Worm (Caenorhabditis elegans): ENCODE results near the gene pxd-1.

Gene pxd-1

ce11 chrIII:3978438-3978837 is 27.5 kb upstream of the pxd-1 start (continued):
- TF ChIP-seq zfp-3 (GFP tag; conservative IDR thresholded peaks at IDR 0.05) (no peak), hlh-30 (tag; optimal IDR thresholded peaks at IDR 0.05; ENCODE audit: insufficient read depth) (peak; percentile 13), zip-2 (tag; optimal IDR thresholded peaks at IDR 0.05) (no peak), zfp-2 (tag; optimal IDR thresholded peaks at IDR 0.05) (no peak), skn-1 (tag; optimal IDR thresholded peaks at IDR 0.05) (no peak), madf-5 (GFP tag; IDR thresholded peaks at IDR 0.05) (no peak), lir-3 (tag; optimal IDR thresholded peaks at IDR 0.05) (no peak), lin-1 (GFP tag; IDR thresholded peaks at IDR 0.05) (no peak), snpc-1.2 (GFP tag; IDR thresholded peaks at IDR 0.05) (no peak), nhr-41 (GFP tag; IDR thresholded peaks at IDR 0.05) (no peak), unc-62 (GFP tag; optimal IDR thresholded peaks at IDR 0.05 in 1 of 2) (peak in 1 of 2 experiments; percentile 80), unc-62 (tag; optimal IDR thresholded peaks at IDR 0.05) (no peak)

DNA sequence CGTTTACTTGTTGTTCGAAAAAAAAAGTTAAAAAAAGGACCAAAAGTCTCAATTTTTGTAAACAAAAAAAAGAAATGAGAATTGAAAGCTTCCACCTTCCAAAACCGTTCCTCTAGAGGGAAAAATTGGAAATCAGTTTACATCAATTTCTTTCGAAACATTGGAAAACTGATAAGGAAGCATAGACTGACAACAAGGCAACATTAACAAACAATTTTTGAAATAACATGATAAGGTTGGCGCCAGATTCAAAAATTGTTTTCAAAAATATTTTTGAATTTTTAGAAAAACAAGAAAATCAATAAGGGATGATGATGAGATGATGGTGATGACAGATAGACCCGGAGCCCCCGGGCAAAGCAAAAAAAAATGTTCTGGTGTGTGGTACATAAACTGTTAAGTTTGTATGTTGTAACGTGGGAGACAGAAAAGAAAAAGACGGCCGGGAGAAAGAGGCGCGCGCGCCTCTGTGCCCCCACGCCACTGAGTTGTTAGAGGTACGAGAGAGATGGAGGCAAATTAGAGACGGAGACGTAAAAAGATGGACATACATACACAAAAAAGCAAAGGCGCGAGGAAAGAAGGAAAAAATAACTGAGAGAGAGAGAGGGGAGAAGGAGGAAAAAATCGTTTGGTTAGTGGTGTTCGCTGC is 25.8 kb upstream of the pxd-1 start:
- TF ChIP-seq ama-1 (optimal IDR thresholded peaks at IDR 0.05) (no peak), ces-1 (GFP tag; optimal IDR thresholded peaks at IDR 0.05) (no peak), fkh-10 (GFP tag; optimal IDR thresholded peaks at IDR 0.05) (peak; percentile 41), nhr-237 (tag; optimal IDR thresholded peaks at IDR 0.05) (no peak), lsy-2 (tag; optimal IDR thresholded peaks at IDR 0.05) (peak in 1 of 2 experiments; percentile 66), zip-11 (GFP tag; IDR thresholded peaks at IDR 0.05) (no peak), nhr-6 (tag; optimal IDR thresholded peaks at IDR 0.05) (no peak), ceh-20 (GFP tag; IDR thresholded peaks at IDR 0.05) (no peak), F26F4.8 (GFP tag; conservative IDR thresholded peaks at IDR 0.05) (no peak), tag-97 (GFP tag; IDR thresholded peaks at IDR 0.05) (no peak), nhr-28 (tag; optimal IDR thresholded peaks at IDR 0.05) (peak; percentile 37), snpc-4 (tag; optimal IDR thresholded peaks at IDR 0.05) (no peak), jun-1 (tag; optimal IDR thresholded peaks at IDR 0.05) (no peak), spr-1 (tag; optimal IDR thresholded peaks at IDR 0.05) (peak; percentile 40), saeg-2 (GFP tag; IDR thresholded peaks at IDR 0.05) (no peak), Y105C5A.15 (GFP tag; IDR thresholded peaks at IDR 0.05) (no peak), tra-1 (GFP tag; IDR thresholded peaks at IDR 0.05) (peak; percentile 64; the same call in 1 of the 2 replicates), sdz-12 (GFP tag; optimal IDR thresholded peaks at IDR 0.05) (no peak), dpl-1 (GFP tag; optimal IDR thresholded peaks at IDR 0.05) (peak; percentile 45), egl-43 (GFP tag; IDR thresholded peaks at IDR 0.05) (no peak; the same call in 1 of the 2 replicates), madf-5 (GFP tag; IDR thresholded peaks at IDR 0.05) (no peak), F37D6.2 (tag; optimal IDR thresholded peaks at IDR 0.05) (peak; percentile 13), nhr-41 (GFP tag; IDR thresholded peaks at IDR 0.05) (0 out of 2 replicates have a peak, but pooled peaks have one; percentile 28), dmd-9 (GFP tag; IDR thresholded peaks at IDR 0.05) (no peak), T20F7.1 (GFP tag; optimal IDR thresholded peaks at IDR 0.05) (peak; percentile 59), nhr-25 (tag; optimal IDR thresholded peaks at IDR 0.05; ENCODE audit: borderline replicate concordance, insufficient read depth) (no peak), duxl-1 (tag; optimal IDR thresholded peaks at IDR 0.05; ENCODE audit: poor library complexity) (no peak), set-16 (GFP tag; IDR thresholded peaks at IDR 0.05) (peak; percentile 43; the same call in 1 of the 2 replicates), mdt-29 (GFP tag; IDR thresholded peaks at IDR 0.05) (no peak), attf-4 (tag; optimal IDR thresholded peaks at IDR 0.05) (peak; percentile 42), nhr-48 (tag; optimal IDR thresholded peaks at IDR 0.05) (peak; percentile 54), daf-16 (GFP tag; optimal IDR thresholded peaks at IDR 0.05) (peak; percentile 60 to 71), daf-16 (tag; optimal IDR thresholded peaks at IDR 0.05) (peak; percentile 95), daf-19 (GFP tag; conservative IDR thresholded peaks at IDR 0.05) (no peak), zag-1 (tag; optimal IDR thresholded peaks at IDR 0.05) (no peak), hlh-30 (tag; optimal IDR thresholded peaks at IDR 0.05; ENCODE audit: insufficient read depth) (peak; percentile 88), mxl-3 (GFP tag; optimal IDR thresholded peaks at IDR 0.05) (peak; percentile 84), ZK546.5 (tag; optimal IDR thresholded peaks at IDR 0.05) (no peak), vab-7 (GFP tag; IDR thresholded peaks at IDR 0.05) (no peak), lim-7 (GFP tag; IDR thresholded peaks at IDR 0.05) (no peak), lin-29 (GFP tag; IDR thresholded peaks at IDR 0.05) (no peak)
